Worm (Caenorhabditis elegans): ENCODE results near the gene imp-2.

- TF ChIP-seq php-3 (GFP tag; IDR thresholded peaks at IDR 0.05) (no peak), fos-1 (tag; optimal IDR thresholded peaks at IDR 0.05) (no peak), spr-1 (tag; optimal IDR thresholded peaks at IDR 0.05) (no peak), lin-39 (tag; optimal IDR thresholded peaks at IDR 0.05) (no peak)
Observed at ce11 chrIV:11145929-11146339, 27.2 kb upstream of the imp-2 start.
